Worm (Caenorhabditis elegans) whole organism, mixed stage, embryonic: ENCODE measurements around the gene zipt-2.2.

Experiments
- M03D4.4 ChIP-seq: sonication (generic microtip); optimal IDR thresholded peaks from 2 replicates; lab custom pipeline; 2017; ENCODE audit warnings: mild to moderate bottlenecking, missing genetic modification characterization, missing compliant biosample characterization
- blmp-1 ChIP-seq: fragments of 150-350 bp; optimal IDR thresholded peaks from 2 replicates; lab custom pipeline; 2014; ENCODE audit warnings: missing biosample characterization, missing genetic modification characterization
- ceh-39 ChIP-seq: fragments of 150-350 bp; optimal IDR thresholded peaks from 2 replicates; lab custom pipeline; 2014; ENCODE audit warnings: missing biosample characterization, missing genetic modification characterization
- ceh-43 ChIP-seq: fragments of 200-800 bp; sonication (Bioruptor generic); optimal IDR thresholded peaks from 2 replicates; lab custom pipeline; 2018; ENCODE audit warnings: mild to moderate bottlenecking, missing genetic modification characterization, moderate library complexity, missing compliant biosample characterization
- ceh-83 ChIP-seq: fragments of 200-800 bp; sonication (Bioruptor generic); optimal IDR thresholded peaks from 2 replicates; lab custom pipeline; 2018; ENCODE audit warnings: mild to moderate bottlenecking, missing genetic modification characterization, missing compliant biosample characterization
- ces-1 ChIP-seq: fragments of 150-350 bp; optimal IDR thresholded peaks from 2 replicates; lab custom pipeline; 2014; ENCODE audit warnings: missing biosample characterization, missing genetic modification reagents, missing genetic modification characterization
- cnd-1 ChIP-seq: fragments of 200-800 bp; sonication (Bioruptor generic); optimal IDR thresholded peaks from 2 replicates; lab custom pipeline; 2018; ENCODE audit warnings: mild to moderate bottlenecking, missing genetic modification characterization, missing compliant biosample characterization
- drap-1 ChIP-seq: fragments of 200-800 bp; sonication (Bioruptor generic); optimal IDR thresholded peaks from 3 replicates; lab custom pipeline; 2018; ENCODE audit warnings: mild to moderate bottlenecking, missing genetic modification characterization, missing compliant biosample characterization
- elt-1 ChIP-seq: sonication (generic microtip); optimal IDR thresholded peaks from 2 replicates; lab custom pipeline; 2017; ENCODE audit warnings: missing genetic modification characterization, mild to moderate bottlenecking, missing compliant biosample characterization, antibody characterized with exemption, moderate library complexity, borderline replicate concordance; ENCODE audit not compliant: insufficient read depth
- elt-3 ChIP-seq: fragments of 150-350 bp; optimal IDR thresholded peaks from 2 replicates; lab custom pipeline; 2014; ENCODE audit warnings: missing biosample characterization, missing genetic modification characterization
- hlh-1 ChIP-seq: fragments of 150-350 bp; optimal IDR thresholded peaks from 2 replicates; lab custom pipeline; 2014; ENCODE audit warnings: missing biosample characterization, missing genetic modification reagents, missing genetic modification characterization
- lin-32 ChIP-seq: fragments of 200-800 bp; sonication (Bioruptor generic); optimal IDR thresholded peaks from 2 replicates; lab custom pipeline; 2018; ENCODE audit warnings: mild to moderate bottlenecking, missing genetic modification characterization, missing compliant biosample characterization
- lsy-2 ChIP-seq: fragments of 150-350 bp; optimal IDR thresholded peaks from 2 replicates; lab custom pipeline; 2014; ENCODE audit warnings: missing biosample characterization, missing genetic modification characterization
- mab-5 ChIP-seq: fragments of 150-350 bp; optimal IDR thresholded peaks from 2 replicates; lab custom pipeline; 2014; ENCODE audit warnings: missing biosample characterization, missing genetic modification characterization
- mep-1 ChIP-seq: fragments of 150-350 bp; optimal IDR thresholded peaks from 2 replicates; lab custom pipeline; 2017; ENCODE audit warnings: missing biosample characterization, missing genetic modification reagents, missing genetic modification characterization, inconsistent platforms
- mls-2 ChIP-seq: sonication (generic microtip); optimal IDR thresholded peaks from 2 replicates; lab custom pipeline; 2016; ENCODE audit warnings: mild to moderate bottlenecking, missing genetic modification characterization, moderate library complexity, missing compliant biosample characterization
- nhr-2 ChIP-seq: fragments of 150-350 bp; optimal IDR thresholded peaks from 2 replicates; lab custom pipeline; 2014; ENCODE audit warnings: missing biosample characterization, missing genetic modification characterization
- nhr-237 ChIP-seq: fragments of 150-350 bp; optimal IDR thresholded peaks from 2 replicates; lab custom pipeline; 2014; ENCODE audit warnings: missing biosample characterization, missing genetic modification characterization
- nhr-28 ChIP-seq: fragments of 150-350 bp; optimal IDR thresholded peaks from 2 replicates; lab custom pipeline; 2014; ENCODE audit warnings: missing biosample characterization, missing genetic modification characterization
- nhr-76 ChIP-seq: sonication (generic microtip); optimal IDR thresholded peaks from 2 replicates; lab custom pipeline; 2017; ENCODE audit warnings: missing biosample characterization, missing genetic modification characterization
- pha-4 ChIP-seq: fragments of 150-350 bp; optimal IDR thresholded peaks from 2 replicates; lab custom pipeline; 2018; ENCODE audit warnings: missing biosample characterization, missing genetic modification reagents, missing genetic modification characterization
- sem-2 ChIP-seq: fragments of 200-800 bp; sonication (Bioruptor generic); optimal IDR thresholded peaks from 2 replicates; lab custom pipeline; 2018; ENCODE audit warnings: mild to moderate bottlenecking, missing genetic modification characterization, missing compliant biosample characterization
- snpc-4 ChIP-seq: fragments of 150-350 bp; optimal IDR thresholded peaks from 2 replicates; lab custom pipeline; 2014; ENCODE audit warnings: missing biosample characterization, missing genetic modification characterization
- sptf-1 ChIP-seq: sonication (generic microtip); optimal IDR thresholded peaks from 2 replicates; lab custom pipeline; 2017; ENCODE audit warnings: mild to moderate bottlenecking, missing genetic modification characterization, moderate library complexity, missing compliant biosample characterization
- tbx-8 ChIP-seq: fragments of 200-800 bp; sonication (Bioruptor generic); optimal IDR thresholded peaks from 2 replicates; lab custom pipeline; 2018; ENCODE audit warnings: mild to moderate bottlenecking, missing genetic modification characterization, moderate library complexity, missing compliant biosample characterization
- unc-120 ChIP-seq: sonication (generic microtip); optimal IDR thresholded peaks from 2 replicates; lab custom pipeline; 2017; ENCODE audit warnings: missing genetic modification characterization, missing compliant biosample characterization; ENCODE audit not compliant: poor library complexity, severe bottlenecking
- unc-39 ChIP-seq: fragments of 150-350 bp; optimal IDR thresholded peaks from 2 replicates; lab custom pipeline; 2014; ENCODE audit warnings: missing biosample characterization, missing genetic modification characterization
- unc-62 ChIP-seq: fragments of 150-350 bp; optimal IDR thresholded peaks from 2 replicates; lab custom pipeline; 2014; ENCODE audit warnings: missing biosample characterization, missing genetic modification reagents, missing genetic modification characterization
- zip-8 ChIP-seq: fragments of 150-350 bp; optimal IDR thresholded peaks from 2 replicates; lab custom pipeline; 2014; ENCODE audit warnings: missing biosample characterization, missing genetic modification characterization
- ztf-11 ChIP-seq: fragments of 150-350 bp; optimal IDR thresholded peaks from 2 replicates; lab custom pipeline; 2014; ENCODE audit warnings: missing biosample characterization, missing genetic modification characterization

zipt-2.2 gene

ce11 chrIV:4269308-4269707 lies 34.1 kb upstream of the zipt-2.2 start, which contains the start of gene F36A4.3:
Gene F36A4.3, plus strand, starts transcription at chrIV:4269608.
- TF ChIP-seq mep-1 (tag; lab: Kevin White, UChicago) (no peak), nhr-237 (tag; lab: Kevin White, UChicago) (no peak), snpc-4 (tag; lab: Kevin White, UChicago) (no peak), zip-8 (tag; lab: Kevin White, UChicago) (no peak), nhr-76 (tag; lab: Kevin White, UChicago) (no peak), elt-1 (no peak), nhr-28 (tag; lab: Kevin White, UChicago) (no peak), unc-62 (GFP tag; lab: Kevin White, UChicago) (no peak), lsy-2 (no peak), ces-1 (GFP tag; lab: Kevin White, UChicago) (no peak), drap-1 (no peak), pha-4 (tag; lab: Kevin White, UChicago) (no peak), lin-32 (no peak), nhr-2 (tag; lab: Kevin White, UChicago) (no peak), unc-39 (tag; lab: Kevin White, UChicago) (no peak)

- no peak for TF ChIP-seq cnd-1 (tag; lab: Kevin White, UChicago)
- no peak for TF ChIP-seq unc-62 (GFP tag; lab: Kevin White, UChicago)
- TF ChIP-seq ztf-11 (tag; lab: Kevin White, UChicago), result no peak
- no peak for TF ChIP-seq drap-1
- TF ChIP-seq unc-39 (tag; lab: Kevin White, UChicago), result no peak
- no peak for TF ChIP-seq mep-1 (tag; lab: Kevin White, UChicago)
- no peak for TF ChIP-seq unc-120
- no peak for TF ChIP-seq ceh-83 (GFP tag; lab: Kevin White, UChicago)
- TF ChIP-seq snpc-4 (tag; lab: Kevin White, UChicago), result no peak
- no peak for TF ChIP-seq zip-8 (tag; lab: Kevin White, UChicago)
- no peak for TF ChIP-seq ces-1 (GFP tag; lab: Kevin White, UChicago)
- TF ChIP-seq lin-32, result no peak
- no peak for TF ChIP-seq pha-4 (tag; lab: Kevin White, UChicago)
These were observed 32.2 kb upstream of the zipt-2.2 start, which contains the start of gene F36A4.4 for ce11 chrIV:4267320-4267719. Gene F36A4.4, plus strand, starts transcription at chrIV:4267620.

ce11 chrIV:4265951-4266350 lies 30.8 kb upstream of the zipt-2.2 start:
- TF ChIP-seq ceh-43 (GFP tag; lab: Kevin White, UChicago) (no peak), unc-62 (GFP tag; lab: Kevin White, UChicago) (no peak), M03D4.4 (tag; lab: Kevin White, UChicago) (no peak), elt-1 (no peak), snpc-4 (tag; lab: Kevin White, UChicago) (no peak), lsy-2 (no peak)

ce11 chrIV:4265224-4265623 lies 30.1 kb upstream of the zipt-2.2 start, which contains the start of gene F36A4.5:
Gene F36A4.5, plus strand, starts transcription at chrIV:4265524.
- no peak for TF ChIP-seq elt-3
- no peak for TF ChIP-seq mls-2 (tag; lab: Kevin White, UChicago)
- no peak for TF ChIP-seq tbx-8 (GFP tag; lab: Kevin White, UChicago)
- no peak for TF ChIP-seq elt-1

- TF ChIP-seq mab-5 (tag; lab: Kevin White, UChicago) (no peak), mep-1 (tag; lab: Kevin White, UChicago) (no peak), ceh-39 (tag; lab: Kevin White, UChicago) (no peak), M03D4.4 (tag; lab: Kevin White, UChicago) (no peak), ceh-83 (GFP tag; lab: Kevin White, UChicago) (no peak), drap-1 (no peak), zip-8 (tag; lab: Kevin White, UChicago) (no peak), sem-2 (GFP tag; lab: Kevin White, UChicago) (no peak), hlh-1 (tag; lab: Kevin White, UChicago) (no peak), mls-2 (tag; lab: Kevin White, UChicago) (no peak), nhr-237 (tag; lab: Kevin White, UChicago) (no peak), nhr-28 (tag; lab: Kevin White, UChicago) (no peak), cnd-1 (tag; lab: Kevin White, UChicago) (no peak), sptf-1 (tag; lab: Kevin White, UChicago) (no peak)
These were observed 29.5 kb upstream of the zipt-2.2 start for ce11 chrIV:4264649-4265048.

- TF ChIP-seq lin-32 (no peak), ces-1 (GFP tag; lab: Kevin White, UChicago) (no peak), elt-3 (no peak), blmp-1 (tag; lab: Kevin White, UChicago) (no peak), zip-8 (tag; lab: Kevin White, UChicago) (no peak), ceh-83 (GFP tag; lab: Kevin White, UChicago) (no peak), nhr-2 (tag; lab: Kevin White, UChicago) (no peak), hlh-1 (tag; lab: Kevin White, UChicago) (no peak), elt-1 (no peak), unc-39 (tag; lab: Kevin White, UChicago) (no peak), snpc-4 (tag; lab: Kevin White, UChicago) (no peak), ceh-39 (tag; lab: Kevin White, UChicago) (no peak), nhr-76 (tag; lab: Kevin White, UChicago) (no peak), nhr-28 (tag; lab: Kevin White, UChicago) (no peak), pha-4 (tag; lab: Kevin White, UChicago) (no peak)
These were observed 27.8 kb upstream of the zipt-2.2 start, which contains the start of gene col-33 for ce11 chrIV:4262993-4263392. Gene col-33, plus strand, starts transcription at chrIV:4263293.
